Worm (Caenorhabditis elegans): ENCODE data around the gene famh-161.

ce11 chrV:20517005-20517404 is 17.0 kb downstream of the famh-161 start:
- no peak for TF ChIP-seq aly-2 (tag; optimal IDR thresholded peaks at IDR 0.05)
- no peak for TF ChIP-seq nhr-23 (tag; optimal IDR thresholded peaks at IDR 0.05)
- TF ChIP-seq snpc-4 (tag; optimal IDR thresholded peaks at IDR 0.05) = no peak
- TF ChIP-seq mdl-1 (tag; optimal IDR thresholded peaks at IDR 0.05) = no peak
- no peak for TF ChIP-seq ztf-11 (tag; optimal IDR thresholded peaks at IDR 0.05)
- TF ChIP-seq nhr-25 (tag; optimal IDR thresholded peaks at IDR 0.05) = no peak
- TF ChIP-seq zag-1 (tag; optimal IDR thresholded peaks at IDR 0.05) = no peak
- TF ChIP-seq ceh-82 (tag; optimal IDR thresholded peaks at IDR 0.05) = no peak
- no peak for TF ChIP-seq lin-39 (tag; optimal IDR thresholded peaks at IDR 0.05)

All from whole organism, L2 larva.